Fruit fly (Drosophila melanogaster): ENCODE results near the gene Msr-110.

Msr-110 gene

DNA sequence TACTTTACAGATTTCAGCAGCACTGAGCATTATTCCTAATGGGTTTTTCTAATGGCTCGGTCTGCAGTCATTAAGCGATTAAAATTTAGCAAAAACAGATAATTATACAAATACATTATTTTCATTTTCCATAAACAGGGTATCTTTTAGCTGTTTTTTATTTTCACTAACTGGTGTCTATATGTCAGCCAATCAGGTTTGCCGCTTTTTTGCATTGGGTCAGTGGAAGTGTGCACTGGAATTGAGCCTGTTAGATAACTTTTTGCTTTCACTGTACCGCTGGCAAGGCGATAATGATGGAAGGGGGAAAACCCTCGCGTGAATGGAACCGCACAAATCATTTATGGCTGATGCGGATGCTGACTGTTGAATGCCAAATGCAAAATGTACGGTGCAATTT is 1.6 kb downstream of the Msr-110 start:
- TF ChIP-seq dac (GFP tag; optimal IDR thresholded peaks at IDR 0.05) (no peak), Eip78C (GFP tag) (peak; percentile 26)

DNA sequence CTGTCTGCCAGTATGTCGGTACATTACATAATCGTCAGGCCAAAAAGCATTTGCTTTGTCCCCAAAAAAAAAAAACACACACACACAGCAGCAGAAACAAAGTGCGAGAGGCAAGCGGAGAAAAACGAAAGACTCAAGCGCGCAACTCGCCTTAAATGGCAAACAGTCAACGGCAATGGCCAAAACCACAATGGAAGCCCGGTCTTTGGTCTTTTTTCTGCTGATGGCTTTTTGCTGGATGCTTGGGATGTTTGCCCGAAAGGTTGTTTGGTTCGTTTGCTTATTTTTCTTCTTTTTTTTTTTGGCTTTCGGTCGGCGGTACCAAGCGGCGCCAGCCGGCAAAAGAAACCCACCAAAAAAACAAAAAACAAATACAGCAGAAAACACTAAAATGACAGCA is 6.1 kb downstream of the Msr-110 start:
- TF ChIP-seq CG1621 (tag; optimal IDR thresholded peaks at IDR 0.05), result no peak
- no peak for TF ChIP-seq Ets96B (tag; optimal IDR thresholded peaks at IDR 0.05)
- TF ChIP-seq Sox15 (GFP tag; optimal IDR thresholded peaks at IDR 0.05), result no peak
- no peak for TF ChIP-seq salr (GFP tag; optimal IDR thresholded peaks at IDR 0.05)
- TF ChIP-seq esn (GFP tag; optimal IDR thresholded peaks at IDR 0.05), result no peak
- no peak for TF ChIP-seq CG8632 (GFP tag; optimal IDR thresholded peaks at IDR 0.05)
- TF ChIP-seq CG9139 (GFP tag; optimal IDR thresholded peaks at IDR 0.05), result no peak
- peak; percentile 85 for TF ChIP-seq vri (GFP tag; optimal IDR thresholded peaks at IDR 0.05)
- no peak for TF ChIP-seq CG7368 (GFP tag; optimal IDR thresholded peaks at IDR 0.05)
- no peak for TF ChIP-seq CG32006 (GFP tag; optimal IDR thresholded peaks at IDR 0.05)
- peak; percentile 55; the same call in 1 of the 3 replicates for TF ChIP-seq CG6163 (GFP tag; IDR thresholded peaks at IDR 0.05)
- no peak for TF ChIP-seq CG3032 (tag; optimal IDR thresholded peaks at IDR 0.05)
- TF ChIP-seq CG8119 (GFP tag; IDR thresholded peaks at IDR 0.05), result 0 out of 3 replicates have a peak, but pooled peaks have one; percentile 46
- TF ChIP-seq Eip93F (GFP tag; optimal IDR thresholded peaks at IDR 0.05), result no peak
- no peak for TF ChIP-seq CG4318 (GFP tag; optimal IDR thresholded peaks at IDR 0.05)
- TF ChIP-seq eg (GFP tag; IDR thresholded peaks at IDR 0.05), result peak; percentile 45; the same call in 2 of the 3 replicates
- TF ChIP-seq Met (GFP tag; optimal IDR thresholded peaks at IDR 0.05), result peak; percentile 9
- TF ChIP-seq Blimp-1 (GFP tag; optimal IDR thresholded peaks at IDR 0.05), result no peak
- no peak for TF ChIP-seq CG3919 (GFP tag; optimal IDR thresholded peaks at IDR 0.05)
- TF ChIP-seq CG34406 (GFP tag; optimal IDR thresholded peaks at IDR 0.05), result no peak
- TF ChIP-seq CG6276 (GFP tag; optimal IDR thresholded peaks at IDR 0.05), result no peak
- no peak for TF ChIP-seq spab (GFP tag; optimal IDR thresholded peaks at IDR 0.05)
- TF ChIP-seq CG6854 (GFP tag; optimal IDR thresholded peaks at IDR 0.05), result peak; percentile 73
- no peak for TF ChIP-seq Hr39 (GFP tag; optimal IDR thresholded peaks at IDR 0.05)
- peak; percentile 37; the same call in 1 of the 2 replicates for TF ChIP-seq CG15336 (GFP tag; IDR thresholded peaks at IDR 0.05)
- peak; percentile 10 for TF ChIP-seq Eip78C (GFP tag)
- peak; percentile 20 for TF ChIP-seq net (GFP tag; optimal IDR thresholded peaks at IDR 0.05)
- TF ChIP-seq Sox102F (GFP tag; optimal IDR thresholded peaks at IDR 0.05), result no peak
- peak; percentile 9 for TF ChIP-seq Lpt (GFP tag; optimal IDR thresholded peaks at IDR 0.05)

DNA sequence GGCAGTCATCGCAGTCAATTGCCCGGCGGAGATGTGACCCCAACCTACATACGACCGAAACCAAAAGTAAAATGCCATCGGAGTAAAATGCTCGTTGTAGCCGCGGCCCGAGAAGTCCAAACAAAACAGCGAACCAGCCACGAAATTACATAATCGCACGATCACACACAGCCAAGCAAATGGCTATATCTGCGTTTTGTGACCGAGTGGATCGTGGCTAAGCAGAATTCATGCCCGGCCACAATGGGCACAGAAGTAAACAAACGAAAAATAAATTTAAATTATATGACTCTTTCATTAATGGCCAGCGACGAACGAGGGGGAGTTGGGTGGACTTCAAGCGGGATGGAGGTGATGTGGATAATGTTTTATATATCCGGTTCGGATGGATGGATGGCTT is 7.4 kb downstream of the Msr-110 start:
- no peak for TF ChIP-seq CG8319 (GFP tag; optimal IDR thresholded peaks at IDR 0.05)
- no peak for TF ChIP-seq CG3919 (GFP tag; optimal IDR thresholded peaks at IDR 0.05)
- TF ChIP-seq Eip78C (GFP tag), result peak; percentile 48
- TF ChIP-seq CG32006 (GFP tag; optimal IDR thresholded peaks at IDR 0.05), result no peak
- no peak for TF ChIP-seq CG6276 (GFP tag; optimal IDR thresholded peaks at IDR 0.05)
- TF ChIP-seq eg (GFP tag; IDR thresholded peaks at IDR 0.05), result 0 out of 3 replicates have a peak, but pooled peaks have one; percentile 11
- TF ChIP-seq CG34406 (GFP tag; optimal IDR thresholded peaks at IDR 0.05), result no peak
- no peak for TF ChIP-seq Sox14 (GFP tag; optimal IDR thresholded peaks at IDR 0.05)
- TF ChIP-seq achi (GFP tag; optimal IDR thresholded peaks at IDR 0.05), result no peak
- TF ChIP-seq Ets21C (GFP tag; optimal IDR thresholded peaks at IDR 0.05), result no peak
- no peak for TF ChIP-seq fkh (GFP tag; optimal IDR thresholded peaks at IDR 0.05)
- TF ChIP-seq Hr39 (GFP tag; optimal IDR thresholded peaks at IDR 0.05), result no peak
- TF ChIP-seq Hr4 (GFP tag; optimal IDR thresholded peaks at IDR 0.05), result no peak
- no peak for TF ChIP-seq CG3032 (tag; optimal IDR thresholded peaks at IDR 0.05)
- no peak for TF ChIP-seq Blimp-1 (GFP tag; optimal IDR thresholded peaks at IDR 0.05)
- no peak for TF ChIP-seq dsx (GFP tag; optimal IDR thresholded peaks at IDR 0.05; ENCODE audit: poor library complexity, severe bottlenecking)
- no peak for TF ChIP-seq CG9139 (GFP tag; optimal IDR thresholded peaks at IDR 0.05)
- peak; percentile 30 for TF ChIP-seq vri (GFP tag; optimal IDR thresholded peaks at IDR 0.05)
- no peak for TF ChIP-seq CG16779 (tag; optimal IDR thresholded peaks at IDR 0.05)

Measured in whole organism, prepupa.